Worm (Caenorhabditis elegans) whole organism, young adult: ENCODE measurements around the gene Y6D1A.1.

Experiments
- athp-1 ChIP-seq: sonication (generic microtip); optimal IDR thresholded peaks from 2 replicates; lab custom pipeline; 2017; ENCODE audit warnings: mild to moderate bottlenecking, missing genetic modification characterization, missing compliant biosample characterization
- egrh-3 ChIP-seq: fragments of 200-800 bp; sonication (Bioruptor generic); IDR thresholded peaks from 2 replicates; pipeline ENCODE4 v1.3.6; 2022; ENCODE audit warnings: missing genetic modification reagents, missing genetic modification characterization, missing compliant biosample characterization
- gei-17 ChIP-seq: fragments of 200-800 bp; sonication (Bioruptor generic); optimal IDR thresholded peaks from 2 replicates; lab custom pipeline; 2018; ENCODE audit warnings: mild to moderate bottlenecking, missing genetic modification characterization, missing compliant biosample characterization
- hmg-20 ChIP-seq: fragments of 200-800 bp; sonication (Bioruptor generic); IDR thresholded peaks from 2 replicates; pipeline ENCODE4 v1.3.6; 2022; ENCODE audit warnings: missing genetic modification reagents, missing genetic modification characterization, missing compliant biosample characterization
- lag-1 ChIP-seq: fragments of 200-800 bp; sonication (Bioruptor generic); IDR thresholded peaks from 2 replicates; pipeline ENCODE4 v1.3.6; 2022; ENCODE audit warnings: missing genetic modification reagents, missing genetic modification characterization, missing compliant biosample characterization
- madf-10 ChIP-seq: sonication (generic microtip); optimal IDR thresholded peaks from 2 replicates; lab custom pipeline; 2016; ENCODE audit warnings: mild to moderate bottlenecking, missing genetic modification characterization, missing compliant biosample characterization
- mcd-1 ChIP-seq: fragments of 200-800 bp; sonication (Bioruptor generic); IDR thresholded peaks from 2 replicates; pipeline ENCODE4 v1.3.6; 2022; ENCODE audit warnings: missing genetic modification reagents, missing genetic modification characterization, missing compliant biosample characterization
- nhr-27 ChIP-seq: fragments of 200-800 bp; sonication (Bioruptor generic); optimal IDR thresholded peaks from 2 replicates; lab custom pipeline; 2018; ENCODE audit warnings: mild to moderate bottlenecking, missing genetic modification characterization, moderate library complexity, missing compliant biosample characterization
- pha-4 ChIP-seq: fragments of 150-350 bp; sonication (generic microtip); optimal IDR thresholded peaks from 2 replicates; lab custom pipeline; 2014; ENCODE audit warnings: missing biosample characterization, missing genetic modification reagents, missing genetic modification characterization
- repo-1 ChIP-seq: sonication (generic microtip); optimal IDR thresholded peaks from 2 replicates; lab custom pipeline; 2017; ENCODE audit warnings: mild to moderate bottlenecking, missing genetic modification characterization, missing compliant biosample characterization
- sdz-38 ChIP-seq: sonication (generic microtip); optimal IDR thresholded peaks from 2 replicates; lab custom pipeline; 2016; ENCODE audit warnings: missing genotype, missing genetic modification characterization, missing compliant biosample characterization
- sea-2 ChIP-seq: fragments of 200-800 bp; sonication (Bioruptor generic); IDR thresholded peaks from 2 replicates; pipeline ENCODE4 v1.3.6; 2022; ENCODE audit warnings: missing genetic modification characterization, missing compliant biosample characterization
- tbx-9 ChIP-seq: sonication (generic microtip); optimal IDR thresholded peaks from 2 replicates; lab custom pipeline; 2016; ENCODE audit warnings: borderline replicate concordance, missing genetic modification characterization, inconsistent platforms, missing compliant biosample characterization
- ztf-25 ChIP-seq: fragments of 200-800 bp; sonication (Bioruptor generic); IDR thresholded peaks from 2 replicates; pipeline ENCODE4 v1.3.6; 2022; ENCODE audit warnings: missing genetic modification reagents, missing genetic modification characterization, missing compliant biosample characterization

DNA sequence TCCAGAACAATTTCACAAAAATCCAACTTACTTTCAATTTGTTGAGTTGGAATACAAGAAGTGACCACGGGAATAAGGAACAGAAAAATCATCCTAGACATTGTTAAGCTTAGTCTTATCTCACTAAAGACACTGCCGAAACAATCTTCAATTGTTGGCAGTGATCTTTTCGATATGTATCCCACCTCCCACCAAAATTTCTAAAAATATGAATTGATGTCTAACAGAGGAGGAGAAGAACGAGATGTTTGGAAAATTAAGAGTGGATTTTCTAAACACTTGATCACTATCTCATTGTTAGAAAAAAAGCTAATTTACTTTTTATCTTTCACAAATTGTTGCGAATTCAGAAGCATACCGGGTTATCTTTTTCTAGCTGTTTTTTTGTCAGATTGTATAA is 9.1 kb upstream of the Y6D1A.1 start, which contains the start of gene clec-144:
- TF ChIP-seq ztf-25 (no peak), mcd-1 (GFP tag; lab: Robert Waterston, UW) (no peak), athp-1 (tag; lab: Kevin White, UChicago) (no peak), egrh-3 (no peak), hmg-20 (GFP tag; lab: Robert Waterston, UW) (no peak), repo-1 (tag; lab: Kevin White, UChicago) (no peak), tbx-9 (tag; lab: Kevin White, UChicago) (no peak), sdz-38 (no peak), sea-2 (GFP tag; lab: Robert Waterston, UW) (no peak), gei-17 (no peak), madf-10 (no peak), lag-1 (no peak), pha-4 (tag; lab: Kevin White, UChicago) (no peak), nhr-27 (tag; lab: Kevin White, UChicago) (no peak)
